Fruit fly (Drosophila melanogaster) whole organism, embryonic: ENCODE data around the gene Glut4EF.

Source experiments
- Blimp-1 ChIP-seq: fragments of 200-800 bp; sonication (Bioruptor generic); optimal IDR thresholded peaks from 3 replicates; lab custom pipeline; 2018; ENCODE audit warnings: missing biosample characterization, missing genetic modification characterization, mild to moderate bottlenecking, moderate library complexity, missing genetic modification reagents
- CG10321 ChIP-seq: fragments of 200-800 bp; sonication (Bioruptor generic); IDR thresholded peaks from 2 replicates; pipeline ENCODE4 v1.3.6; 2022; ENCODE audit warnings: missing biosample characterization, missing genetic modification characterization
- CG10431 ChIP-seq: fragments of 200-800 bp; sonication (Bioruptor generic); optimal IDR thresholded peaks from 3 replicates; lab custom pipeline; 2018; ENCODE audit warnings: missing biosample characterization, mild to moderate bottlenecking, missing genetic modification characterization
- CG12219 ChIP-seq: fragments of 200-800 bp; sonication (Bioruptor generic); optimal IDR thresholded peaks from 3 replicates; lab custom pipeline; 2018; ENCODE audit warnings: missing biosample characterization, mild to moderate bottlenecking, missing genetic modification characterization
- CG13424 ChIP-seq: fragments of 200-800 bp; sonication (Bioruptor generic); optimal IDR thresholded peaks from 2 replicates; lab custom pipeline; 2019; ENCODE audit warnings: missing biosample characterization, mild to moderate bottlenecking, missing genetic modification characterization, moderate library complexity
- CG14014 ChIP-seq: fragments of 200-800 bp; sonication (Bioruptor generic); IDR thresholded peaks from 2 replicates; pipeline ENCODE4 v1.3.6; 2022; ENCODE audit warnings: missing biosample characterization, missing genetic modification characterization
- CG14860 ChIP-seq: fragments of 200-800 bp; sonication (Bioruptor generic); IDR thresholded peaks from 3 replicates; pipeline ENCODE4 v1.3.6; 2022; ENCODE audit warnings: missing biosample characterization, missing genetic modification characterization; ENCODE audit not compliant: partially characterized antibody
- CG15514 ChIP-seq: fragments of 200-800 bp; sonication (Bioruptor generic); optimal IDR thresholded peaks from 3 replicates; lab custom pipeline; 2017; ENCODE audit warnings: missing biosample characterization, missing genetic modification characterization, mild to moderate bottlenecking, moderate library complexity, missing genetic modification reagents
- CG17186 ChIP-seq: fragments of 200-800 bp; sonication (Bioruptor generic); optimal IDR thresholded peaks from 3 replicates; lab custom pipeline; 2017; ENCODE audit warnings: missing biosample characterization, missing genetic modification reagents, missing genetic modification characterization
- CG18262 ChIP-seq: fragments of 200-800 bp; optimal IDR thresholded peaks from 3 replicates; lab custom pipeline; 2019; ENCODE audit warnings: missing biosample characterization, mild to moderate bottlenecking, missing genetic modification characterization, moderate library complexity
- CG32532 ChIP-seq: fragments of 200-800 bp; sonication (Bioruptor generic); IDR thresholded peaks from 2 replicates; pipeline ENCODE4 v1.3.6; 2022; ENCODE audit warnings: missing biosample characterization, missing genetic modification characterization
- CG3726 ChIP-seq: fragments of 200-800 bp; sonication (Bioruptor generic); IDR thresholded peaks from 3 replicates; pipeline ENCODE4, ENCODE4 v1.3.6; 2022; ENCODE audit warnings: missing biosample characterization, missing genetic modification characterization
- CG3995 ChIP-seq: fragments of 200-800 bp; sonication (Bioruptor generic); optimal IDR thresholded peaks from 3 replicates; lab custom pipeline; 2016; ENCODE audit warnings: missing biosample characterization, missing genetic modification characterization
- CG6272 ChIP-seq: fragments of 200-800 bp; sonication (Bioruptor generic); IDR thresholded peaks from 2 replicates; pipeline ENCODE4 v1.3.6; 2022; ENCODE audit warnings: missing biosample characterization, missing genetic modification characterization
- CG6654 ChIP-seq: fragments of 200-800 bp; sonication (Bioruptor generic); optimal IDR thresholded peaks from 2 replicates; lab custom pipeline; 2017; ENCODE audit warnings: missing biosample characterization, mild to moderate bottlenecking, missing genetic modification characterization
- CG6689 ChIP-seq: fragments of 200-800 bp; sonication (Bioruptor generic); IDR thresholded peaks from 2 replicates; pipeline ENCODE4 v1.3.6; 2022; ENCODE audit warnings: missing biosample characterization, missing genetic modification characterization
- CG6791 ChIP-seq: fragments of 200-800 bp; sonication (Bioruptor generic); IDR thresholded peaks from 3 replicates; pipeline ENCODE4 v1.3.6; 2022; ENCODE audit warnings: missing biosample characterization, missing genetic modification characterization; ENCODE audit not compliant: partially characterized antibody
- CG8388 ChIP-seq: fragments of 200-800 bp; sonication (Bioruptor generic); optimal IDR thresholded peaks from 2 replicates; lab custom pipeline; 2019; ENCODE audit warnings: missing biosample characterization, mild to moderate bottlenecking, missing genetic modification characterization, moderate library complexity
- CG9215 ChIP-seq: fragments of 200-800 bp; sonication (Bioruptor generic); IDR thresholded peaks from 2 replicates; pipeline ENCODE4 v1.3.6; 2022; ENCODE audit warnings: missing biosample characterization, missing genetic modification characterization
- CG9932 ChIP-seq: fragments of 200-800 bp; sonication (Bioruptor generic); IDR thresholded peaks from 2 replicates; pipeline ENCODE4 v1.3.6; 2022; ENCODE audit warnings: missing biosample characterization, missing genetic modification characterization
- CHES-1-like ChIP-seq: fragments of 200-800 bp; sonication (Bioruptor generic); optimal IDR thresholded peaks from 2 replicates; lab custom pipeline; 2016; ENCODE audit warnings: missing biosample characterization, missing genetic modification characterization
- Dad ChIP-seq: fragments of 200-800 bp; sonication (Bioruptor generic); optimal IDR thresholded peaks from 3 replicates; lab custom pipeline; 2016; ENCODE audit warnings: missing biosample characterization, missing genetic modification characterization
- Dref ChIP-seq: fragments of 200-800 bp; sonication (Bioruptor generic); IDR thresholded peaks from 2 replicates; pipeline ENCODE4 v1.3.6; 2022; ENCODE audit warnings: missing biosample characterization, missing genetic modification characterization
- Elba2 ChIP-seq: fragments of 200-800 bp; sonication (Bioruptor generic); optimal IDR thresholded peaks from 3 replicates; lab custom pipeline; 2016; ENCODE audit warnings: missing biosample characterization, missing genetic modification characterization
- HmgD ChIP-seq: fragments of 200-800 bp; sonication (Bioruptor generic); optimal IDR thresholded peaks from 3 replicates; lab custom pipeline; 2016; ENCODE audit warnings: missing biosample characterization, missing genetic modification characterization
- Hsf ChIP-seq: fragments of 200-800 bp; sonication (Bioruptor generic); optimal IDR thresholded peaks from 3 replicates; lab custom pipeline; 2016; ENCODE audit warnings: missing biosample characterization, missing genetic modification characterization
- Lhr ChIP-seq: fragments of 200-800 bp; sonication (Bioruptor generic); optimal IDR thresholded peaks from 3 replicates; lab custom pipeline; 2017; ENCODE audit warnings: mild to moderate bottlenecking, missing biosample characterization, missing genetic modification reagents, missing genetic modification characterization
- Lim3 ChIP-seq: fragments of 200-800 bp; sonication (Bioruptor generic); IDR thresholded peaks from 2 replicates; pipeline ENCODE4 v1.3.6; 2022; ENCODE audit warnings: missing biosample characterization, missing genetic modification characterization
- NC2α ChIP-seq: fragments of 200-800 bp; sonication (Bioruptor generic); optimal IDR thresholded peaks from 2 replicates; lab custom pipeline; 2016; ENCODE audit warnings: missing biosample characterization, missing genetic modification characterization
- NC2β ChIP-seq: fragments of 200-800 bp; sonication (Bioruptor generic); optimal IDR thresholded peaks from 2 replicates; lab custom pipeline; 2016; ENCODE audit warnings: missing biosample characterization, missing genetic modification characterization
- NFAT ChIP-seq: fragments of 200-800 bp; sonication (Bioruptor generic); IDR thresholded peaks from 2 replicates; pipeline ENCODE4 v1.3.6; 2022; ENCODE audit warnings: missing biosample characterization, missing genetic modification characterization
- Xbp1 ChIP-seq: fragments of 200-800 bp; sonication (Bioruptor generic); optimal IDR thresholded peaks from 3 replicates; lab custom pipeline; 2016; ENCODE audit warnings: missing biosample characterization, mild to moderate bottlenecking, missing genetic modification characterization
- ap ChIP-seq: fragments of 200-800 bp; sonication (Bioruptor generic); IDR thresholded peaks from 2 replicates; pipeline ENCODE4 v1.3.6; 2022; ENCODE audit warnings: missing biosample characterization, missing genetic modification characterization
- btn ChIP-seq: fragments of 200-800 bp; sonication (Bioruptor generic); optimal IDR thresholded peaks from 2 replicates; lab custom pipeline; 2016; ENCODE audit warnings: missing biosample characterization, missing genetic modification characterization
- caup ChIP-seq: fragments of 200-800 bp; sonication (Bioruptor generic); optimal IDR thresholded peaks from 3 replicates; lab custom pipeline; 2017; ENCODE audit warnings: missing biosample characterization, mild to moderate bottlenecking, missing genetic modification characterization, moderate library complexity; ENCODE audit not compliant: severe bottlenecking
- croc ChIP-seq: fragments of 200-800 bp; sonication (Bioruptor generic); conservative IDR thresholded peaks from 3 replicates; pipeline ENCODE4 v1.3.6; 2022; ENCODE audit warnings: missing biosample characterization, missing genetic modification characterization
- dm ChIP-seq: fragments of 200-800 bp; sonication (Bioruptor generic); optimal IDR thresholded peaks from 3 replicates; lab custom pipeline; 2016; ENCODE audit warnings: missing biosample characterization, missing genetic modification characterization
- en ChIP-seq: fragments of 200-800 bp; sonication (Bioruptor generic); optimal IDR thresholded peaks from 2 replicates; lab custom pipeline; 2016; ENCODE audit warnings: missing biosample characterization, missing genetic modification characterization
- exex ChIP-seq: fragments of 200-800 bp; sonication (Bioruptor generic); optimal IDR thresholded peaks from 4 replicates; lab custom pipeline; 2018; ENCODE audit warnings: missing biosample characterization, mild to moderate bottlenecking, missing genetic modification characterization, moderate library complexity
- fd102C ChIP-seq: fragments of 200-800 bp; sonication (Bioruptor generic); optimal IDR thresholded peaks from 2 replicates; lab custom pipeline; 2018; ENCODE audit warnings: missing biosample characterization, mild to moderate bottlenecking, missing genetic modification characterization, moderate library complexity
- fu2 ChIP-seq: fragments of 200-800 bp; sonication (Bioruptor generic); optimal IDR thresholded peaks from 2 replicates; lab custom pipeline; 2016; ENCODE audit warnings: missing biosample characterization, missing genetic modification characterization
- insv ChIP-seq, 2 experiments: fragments of 200-800 bp; sonication (Bioruptor generic); optimal IDR thresholded peaks; 3 replicates each; lab custom pipeline; 2016 to 2018; ENCODE audit warnings: missing biosample characterization in 2 of 2, missing genetic modification characterization in 2 of 2
- nerfin-1 ChIP-seq: fragments of 200-800 bp; sonication (Bioruptor generic); optimal IDR thresholded peaks from 3 replicates; lab custom pipeline; 2019; ENCODE audit warnings: missing biosample characterization, mild to moderate bottlenecking, missing genetic modification characterization, moderate library complexity
- pfk ChIP-seq: fragments of 200-800 bp; sonication (Bioruptor generic); optimal IDR thresholded peaks from 2 replicates; lab custom pipeline; 2018; ENCODE audit warnings: missing biosample characterization, mild to moderate bottlenecking, missing genetic modification characterization, moderate library complexity
- pho ChIP-seq: fragments of 200-800 bp; sonication (Bioruptor generic); optimal IDR thresholded peaks from 2 replicates; lab custom pipeline; 2016; ENCODE audit warnings: missing biosample characterization, missing genetic modification characterization
- pum ChIP-seq: fragments of 200-800 bp; sonication (Bioruptor generic); optimal IDR thresholded peaks from 2 replicates; lab custom pipeline; 2016; ENCODE audit warnings: missing biosample characterization, missing genetic modification characterization
- vnd ChIP-seq: fragments of 200-800 bp; sonication (Bioruptor generic); IDR thresholded peaks from 3 replicates; pipeline ENCODE4 v1.3.6; 2022; ENCODE audit warnings: missing biosample characterization, missing genetic modification characterization; ENCODE audit not compliant: partially characterized antibody
- vvl ChIP-seq: fragments of 200-800 bp; sonication (Bioruptor generic); IDR thresholded peaks from 2 replicates; pipeline ENCODE4 v1.3.6; 2022; ENCODE audit warnings: missing biosample characterization, missing genetic modification characterization
- zf30C ChIP-seq: fragments of 200-800 bp; sonication (Bioruptor generic); optimal IDR thresholded peaks from 3 replicates; lab custom pipeline; 2018; ENCODE audit warnings: missing biosample characterization, mild to moderate bottlenecking, missing genetic modification characterization

The Glut4EF gene

DNA sequence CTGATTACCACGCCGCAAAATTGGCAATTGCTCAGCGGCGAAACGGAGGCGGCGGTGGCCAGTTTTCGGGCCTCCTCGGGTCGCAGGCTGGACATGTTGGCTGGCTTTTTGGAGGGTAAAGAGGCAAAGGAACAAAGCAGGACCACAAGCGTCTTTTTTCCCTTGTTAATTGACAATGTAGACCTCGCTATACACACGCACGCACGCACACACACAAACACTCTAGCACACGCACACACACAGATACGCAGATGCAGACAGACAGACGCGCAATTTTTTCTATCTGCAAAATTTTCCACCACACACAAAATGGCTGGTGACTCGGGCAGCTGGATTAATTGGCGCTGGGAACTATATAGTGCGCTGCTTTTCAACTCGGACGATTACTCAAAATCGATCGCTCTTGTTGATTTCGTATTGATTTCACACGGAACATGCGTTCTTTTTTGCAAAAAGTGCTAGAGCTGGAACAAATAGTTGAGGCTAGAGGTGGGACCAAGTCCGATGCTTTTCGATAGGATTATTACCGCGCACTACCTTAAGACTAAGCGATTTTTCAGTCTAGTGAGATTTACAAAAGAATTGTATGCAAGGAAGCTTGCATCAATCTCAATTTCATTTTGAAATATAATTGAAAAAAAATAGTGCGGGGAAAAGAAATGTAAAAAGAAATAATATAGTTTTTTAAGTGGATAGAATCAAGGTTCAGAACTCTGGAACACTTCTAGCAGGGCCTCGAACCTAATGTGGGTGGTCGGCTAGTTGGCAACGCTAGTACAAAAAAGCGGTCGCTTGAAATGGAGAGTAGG, 111.3 kb downstream of the Glut4EF start, which contains the start of gene Art4 (continued):
- TF ChIP-seq Lhr (GFP tag; lab: Kevin White, UChicago) (peak; percentile 66), CG13424 (peak; percentile 35), CG6791 (GFP tag; lab: Robert Waterston, UW) (peak; percentile 60; the same call in 2 of the 3 replicates), CG6689 (GFP tag; lab: Robert Waterston, UW) (no peak), CG9215 (peak; percentile 26; the same call in 1 of the 2 replicates), CG15514 (GFP tag; lab: Kevin White, UChicago) (peak; percentile 66), CG10321 (GFP tag; lab: Robert Waterston, UW) (no peak), nerfin-1 (tag; lab: Kevin White, UChicago) (peak; percentile 10), Lim3 (GFP tag; lab: Robert Waterston, UW) (no peak), en (GFP tag; lab: Kevin White, UChicago) (no peak), NC2α (GFP tag; lab: Kevin White, UChicago) (no peak), vnd (GFP tag; lab: Robert Waterston, UW) (peak; percentile 44; the same call in 2 of the 3 replicates), CG3726 (GFP tag; lab: Robert Waterston, UW) (no peak), CG18262 (tag; lab: Kevin White, UChicago) (peak; percentile 35), CG10431 (GFP tag; lab: Kevin White, UChicago) (peak; percentile 1), CG17186 (peak; percentile 69), btn (GFP tag; lab: Kevin White, UChicago) (no peak), fu2 (GFP tag; lab: Kevin White, UChicago) (peak; percentile 14), NFAT (GFP tag; lab: Robert Waterston, UW) (peak; percentile 37; the same call in 1 of the 2 replicates), caup (GFP tag; lab: Kevin White, UChicago) (peak; percentile 16), zf30C (no peak), CG3995 (peak; percentile 4), croc (GFP tag; lab: Robert Waterston, UW) (no peak), vvl (GFP tag; lab: Robert Waterston, UW) (no peak), CG32532 (GFP tag; lab: Robert Waterston, UW) (0 out of 2 replicates have a peak, but pooled peaks have one; percentile 13), exex (tag; lab: Kevin White, UChicago) (no peak), NC2β (GFP tag; lab: Kevin White, UChicago) (no peak), CG9932 (GFP tag; lab: Robert Waterston, UW) (peak; percentile 63), Dad (GFP tag; lab: Kevin White, UChicago) (peak; percentile 2), Blimp-1 (peak; percentile 79), CG14860 (GFP tag; lab: Robert Waterston, UW) (peak; percentile 44; the same call in 1 of the 3 replicates), CG6272 (peak; percentile 54; the same call in 1 of the 2 replicates), Elba2 (no peak), Hsf (GFP tag; lab: Kevin White, UChicago) (peak; percentile 1), pho (peak; percentile 62), CG8388 (peak; percentile 12), pfk (GFP tag; lab: Kevin White, UChicago) (peak; percentile 18), CG12219 (no peak), CG6654 (GFP tag; lab: Kevin White, UChicago) (no peak), fd102C (GFP tag; lab: Kevin White, UChicago) (no peak), pum (peak; percentile 18), Dref (GFP tag; lab: Robert Waterston, UW) (peak; percentile 52), ap (no peak), dm (GFP tag; lab: Kevin White, UChicago) (peak; percentile 50), HmgD (GFP tag; lab: Kevin White, UChicago) (no peak), CG14014 (GFP tag; lab: Robert Waterston, UW) (0 out of 2 replicates have a peak, but pooled peaks have one; percentile 16), CHES-1-like (GFP tag; lab: Kevin White, UChicago) (peak; percentile 55), insv (GFP tag; optimal IDR thresholded peaks at IDR 0.05; lab: Kevin White, UChicago) (peak in 1 of 2 experiments; percentile 43), Xbp1 (GFP tag; lab: Kevin White, UChicago) (peak; percentile 32)
